Fruit fly (Drosophila melanogaster): ENCODE results near the gene CG42713.
A peak's percentile ranks its signal among the peaks of the same experiment; 100 is the strongest.

Gene CG42713

dm6 chr2L:8937003-8937402, 45.8 kb downstream of the CG42713 start, which contains the start of gene Tsp29Fb (continued):
- TF ChIP-seq salr (GFP tag; optimal IDR thresholded peaks at IDR 0.05) (peak in 1 of 2 experiments; percentile 40), CG32006 (GFP tag; optimal IDR thresholded peaks at IDR 0.05) (peak; percentile 56), CG1621 (tag; optimal IDR thresholded peaks at IDR 0.05) (no peak), OdsH (GFP tag; optimal IDR thresholded peaks at IDR 0.05) (peak; percentile 58), lz (GFP tag; optimal IDR thresholded peaks at IDR 0.05) (peak; percentile 72), Hr38 (GFP tag; optimal IDR thresholded peaks at IDR 0.05) (no peak), CG6854 (GFP tag; optimal IDR thresholded peaks at IDR 0.05) (no peak), CG6163 (GFP tag; IDR thresholded peaks at IDR 0.05) (0 out of 3 replicates have a peak, but pooled peaks have one; percentile 30), CG10631 (GFP tag; optimal IDR thresholded peaks at IDR 0.05) (peak; percentile 30), Met (GFP tag; optimal IDR thresholded peaks at IDR 0.05) (peak; percentile 76), fd85E (GFP tag; optimal IDR thresholded peaks at IDR 0.05) (no peak), Sox102F (GFP tag; optimal IDR thresholded peaks at IDR 0.05) (peak; percentile 63), fd59A (GFP tag; optimal IDR thresholded peaks at IDR 0.05) (no peak), CG8119 (GFP tag; IDR thresholded peaks at IDR 0.05) (peak; percentile 64), CG6792 (GFP tag; optimal IDR thresholded peaks at IDR 0.05) (peak; percentile 44), svp (GFP tag) (peak; percentile 91), Eip93F (GFP tag; optimal IDR thresholded peaks at IDR 0.05) (no peak), ss (GFP tag; optimal IDR thresholded peaks at IDR 0.05) (no peak), CG8319 (GFP tag; optimal IDR thresholded peaks at IDR 0.05) (no peak), CG3919 (GFP tag; optimal IDR thresholded peaks at IDR 0.05) (no peak), fkh (GFP tag; optimal IDR thresholded peaks at IDR 0.05) (no peak), CG10669 (GFP tag; optimal IDR thresholded peaks at IDR 0.05) (no peak), Ets21C (GFP tag; optimal IDR thresholded peaks at IDR 0.05) (peak; percentile 24), CG11902 (GFP tag; optimal IDR thresholded peaks at IDR 0.05) (peak; percentile 20), Lpt (GFP tag; optimal IDR thresholded peaks at IDR 0.05) (no peak), CG6808 (GFP tag; optimal IDR thresholded peaks at IDR 0.05) (no peak)

- peak; percentile 26 for TF ChIP-seq Eip78C (GFP tag)
- no peak for TF ChIP-seq Hr4 (GFP tag; optimal IDR thresholded peaks at IDR 0.05)
- peak; percentile 47 for TF ChIP-seq fkh (GFP tag; optimal IDR thresholded peaks at IDR 0.05)
- peak; percentile 51 for TF ChIP-seq svp (GFP tag)
These were observed 46.7 kb downstream of the CG42713 start for dm6 chr2L:8937837-8938413.

DNA sequence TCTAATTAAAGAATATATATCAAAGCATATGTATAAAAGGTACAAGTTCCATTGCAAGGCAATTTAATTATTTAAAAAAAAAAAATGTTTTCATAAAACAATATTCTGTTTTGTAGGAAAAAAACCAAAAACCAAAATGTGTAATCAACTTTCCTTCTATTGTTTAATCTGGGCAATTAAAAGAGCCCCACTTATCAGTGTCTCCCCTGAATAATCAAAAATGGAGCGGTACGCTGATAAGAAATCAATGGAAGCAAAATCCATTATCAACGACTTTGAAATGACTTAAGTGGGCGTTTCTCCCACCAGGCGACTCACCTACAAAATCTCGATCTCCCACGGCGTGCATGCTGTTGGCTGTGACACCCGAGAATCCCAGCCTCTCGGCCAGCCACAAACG, 49.4 kb downstream of the CG42713 start:
- TF ChIP-seq svp (GFP tag) (peak; percentile 72), Ets96B (tag; optimal IDR thresholded peaks at IDR 0.05) (no peak), vri (GFP tag; optimal IDR thresholded peaks at IDR 0.05) (peak; percentile 46)

Measured in whole organism, prepupa.